Fruit fly (Drosophila melanogaster) whole organism, pupa: Measurements from ENCODE around the gene CG32459.
A peak's percentile ranks its signal among the peaks of the same experiment; 100 is the strongest.

Source experiments
- CG10348 ChIP-seq: fragments of 200-800 bp; sonication (Bioruptor generic); IDR thresholded peaks from 2 replicates; pipeline ENCODE4 v1.3.6; 2022; ENCODE audit warnings: missing biosample characterization, missing genetic modification characterization
- CG12605 ChIP-seq: fragments of 200-800 bp; sonication (Bioruptor generic); IDR thresholded peaks from 2 replicates; pipeline ENCODE4 v1.3.6; 2022; ENCODE audit warnings: missing biosample characterization, missing genetic modification characterization
- CG13204 ChIP-seq: fragments of 200-800 bp; sonication (Bioruptor generic); optimal IDR thresholded peaks from 2 replicates; lab custom pipeline; 2018; ENCODE audit warnings: missing biosample characterization, mild to moderate bottlenecking, missing genetic modification characterization, moderate library complexity
- CG14655 ChIP-seq: fragments of 200-800 bp; sonication (Bioruptor generic); optimal IDR thresholded peaks from 3 replicates; lab custom pipeline; 2017; ENCODE audit warnings: mild to moderate bottlenecking, missing biosample characterization, missing genetic modification reagents, missing genetic modification characterization
- CG15710 ChIP-seq: fragments of 200-800 bp; sonication (Bioruptor generic); optimal IDR thresholded peaks from 2 replicates; lab custom pipeline; 2018; ENCODE audit warnings: missing biosample characterization, mild to moderate bottlenecking, missing genetic modification characterization, moderate library complexity
- CG17806 ChIP-seq: fragments of 200-800 bp; sonication (Bioruptor generic); optimal IDR thresholded peaks from 2 replicates; lab custom pipeline; 2018; ENCODE audit warnings: missing biosample characterization, mild to moderate bottlenecking, missing genetic modification characterization, moderate library complexity
- CG32121 ChIP-seq: fragments of 200-800 bp; sonication (Bioruptor generic); IDR thresholded peaks from 2 replicates; pipeline ENCODE4 v1.3.6; 2022; ENCODE audit warnings: missing biosample characterization, missing genetic modification characterization
- CG34367 ChIP-seq: fragments of 200-800 bp; sonication (Bioruptor generic); optimal IDR thresholded peaks from 2 replicates; lab custom pipeline; 2018; ENCODE audit warnings: missing biosample characterization, mild to moderate bottlenecking, missing genetic modification characterization
- CG4496 ChIP-seq: fragments of 200-800 bp; sonication (Bioruptor generic); IDR thresholded peaks from 3 replicates; pipeline ENCODE4 v1.3.6; 2022; ENCODE audit warnings: missing biosample characterization, missing genetic modification characterization
- CG8159 ChIP-seq: fragments of 200-800 bp; sonication (Bioruptor generic); optimal IDR thresholded peaks from 3 replicates; lab custom pipeline; 2018; ENCODE audit warnings: missing biosample characterization, mild to moderate bottlenecking, missing genetic modification characterization, moderate library complexity
- CG8301 ChIP-seq: fragments of 200-800 bp; sonication (Bioruptor generic); optimal IDR thresholded peaks from 2 replicates; lab custom pipeline; 2018; ENCODE audit warnings: missing biosample characterization, mild to moderate bottlenecking, missing genetic modification characterization
- CG9948 ChIP-seq: fragments of 200-800 bp; sonication (Bioruptor generic); optimal IDR thresholded peaks from 2 replicates; lab custom pipeline; 2018; ENCODE audit warnings: missing biosample characterization, mild to moderate bottlenecking, missing genetic modification characterization, moderate library complexity
- D1 ChIP-seq: fragments of 200-800 bp; sonication (Bioruptor generic); optimal IDR thresholded peaks from 2 replicates; lab custom pipeline; 2018; ENCODE audit warnings: missing biosample characterization, mild to moderate bottlenecking, missing genetic modification characterization, moderate library complexity
- EcR ChIP-seq: fragments of 200-800 bp; sonication (Bioruptor generic); optimal IDR thresholded peaks from 3 replicates; lab custom pipeline; 2019; ENCODE audit warnings: missing biosample characterization, missing genetic modification characterization, mild to moderate bottlenecking, moderate library complexity, missing genetic modification reagents
- Ets98B ChIP-seq: fragments of 200-800 bp; sonication (Bioruptor generic); IDR thresholded peaks from 2 replicates; pipeline ENCODE4 v1.3.6; 2022; ENCODE audit warnings: missing biosample characterization, missing genetic modification characterization
- Pif1A ChIP-seq: fragments of 200-800 bp; sonication (Bioruptor generic); optimal IDR thresholded peaks from 3 replicates; lab custom pipeline; 2016; ENCODE audit warnings: missing biosample characterization, missing genetic modification characterization
- Pif1B ChIP-seq: fragments of 200-800 bp; sonication (Bioruptor generic); optimal IDR thresholded peaks from 3 replicates; lab custom pipeline; 2016; ENCODE audit warnings: missing biosample characterization, missing genetic modification characterization
- Snoo ChIP-seq: fragments of 200-800 bp; sonication (Bioruptor generic); optimal IDR thresholded peaks from 3 replicates; lab custom pipeline; 2017; ENCODE audit warnings: missing biosample characterization, mild to moderate bottlenecking, missing genetic modification characterization, inconsistent platforms
- fd96Ca ChIP-seq: fragments of 200-800 bp; sonication (Bioruptor generic); IDR thresholded peaks from 3 replicates; pipeline ENCODE4 v1.3.6; 2022; ENCODE audit warnings: missing biosample characterization, missing genetic modification characterization
- gl ChIP-seq: fragments of 200-800 bp; sonication (Bioruptor generic); optimal IDR thresholded peaks from 2 replicates; lab custom pipeline; 2018; ENCODE audit warnings: missing biosample characterization, mild to moderate bottlenecking, missing genetic modification characterization
- rn ChIP-seq: fragments of 200-800 bp; sonication (Bioruptor generic); IDR thresholded peaks from 2 replicates; pipeline ENCODE4 v1.3.6; 2022; ENCODE audit warnings: missing biosample characterization, missing genetic modification characterization

Gene CG32459

DNA sequence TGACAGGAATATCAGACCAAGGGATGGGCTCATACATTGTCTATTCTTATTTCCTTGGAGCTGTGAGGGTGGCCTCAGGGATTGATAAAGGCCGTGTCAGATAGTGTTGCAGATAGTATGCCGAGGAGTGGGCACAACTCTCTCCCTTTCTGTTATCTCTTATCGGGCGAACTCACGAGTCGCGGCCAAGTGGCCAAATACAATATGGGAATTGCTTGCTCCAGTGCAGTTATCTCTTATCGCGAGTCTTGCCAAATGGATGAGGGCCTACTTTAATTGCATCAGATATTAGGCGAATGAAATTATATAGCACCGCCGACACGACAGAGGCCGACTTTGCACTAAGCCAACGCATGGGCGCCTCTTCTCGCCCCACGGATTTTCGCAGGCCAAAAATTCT, 31.1 kb upstream of the CG32459 start:
- no peak for TF ChIP-seq CG12605 (GFP tag; lab: Robert Waterston, UW)
- peak; percentile 47 for TF ChIP-seq EcR (GFP tag; lab: Kevin White, UChicago)

DNA sequence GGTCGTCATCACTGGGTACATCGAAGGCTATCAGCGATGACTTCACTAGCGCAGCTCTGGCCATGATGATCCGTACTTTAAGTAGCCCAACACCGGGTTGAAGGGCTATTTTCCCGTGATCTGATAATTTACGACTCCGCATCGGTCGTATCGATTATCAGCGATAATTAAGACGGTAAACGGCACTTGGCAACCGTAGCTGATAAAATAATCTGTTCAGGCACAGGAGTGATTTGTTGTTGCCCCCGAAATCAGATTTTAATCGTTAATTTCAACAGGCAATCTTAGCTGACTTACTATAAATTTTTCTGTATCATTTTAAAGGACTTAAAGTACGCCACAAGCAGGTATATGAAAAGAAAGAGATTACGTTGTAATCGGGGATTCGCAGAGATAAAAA, 30.0 kb upstream of the CG32459 start:
- no peak for TF ChIP-seq CG8159
- no peak for TF ChIP-seq CG32121
- TF ChIP-seq Pif1B: no peak
- TF ChIP-seq CG17806 (tag; lab: Kevin White, UChicago): no peak
- no peak for TF ChIP-seq D1 (tag; lab: Kevin White, UChicago)
- no peak for TF ChIP-seq gl
- TF ChIP-seq Snoo (tag; lab: Kevin White, UChicago): no peak
- TF ChIP-seq Ets98B (GFP tag; lab: Robert Waterston, UW): no peak
- TF ChIP-seq CG12605 (GFP tag; lab: Robert Waterston, UW): no peak
- no peak for TF ChIP-seq CG14655 (GFP tag; lab: Kevin White, UChicago)
- no peak for TF ChIP-seq EcR (GFP tag; lab: Kevin White, UChicago)
- no peak for TF ChIP-seq CG15710 (tag; lab: Kevin White, UChicago)
- no peak for TF ChIP-seq CG8301 (tag; lab: Kevin White, UChicago)
- no peak for TF ChIP-seq Pif1A (GFP tag; lab: Kevin White, UChicago)
- TF ChIP-seq CG4496 (GFP tag; lab: Robert Waterston, UW): no peak
- TF ChIP-seq CG10348: no peak
- TF ChIP-seq CG13204: no peak
- TF ChIP-seq fd96Ca (GFP tag; lab: Robert Waterston, UW): no peak
- TF ChIP-seq CG9948: no peak

DNA sequence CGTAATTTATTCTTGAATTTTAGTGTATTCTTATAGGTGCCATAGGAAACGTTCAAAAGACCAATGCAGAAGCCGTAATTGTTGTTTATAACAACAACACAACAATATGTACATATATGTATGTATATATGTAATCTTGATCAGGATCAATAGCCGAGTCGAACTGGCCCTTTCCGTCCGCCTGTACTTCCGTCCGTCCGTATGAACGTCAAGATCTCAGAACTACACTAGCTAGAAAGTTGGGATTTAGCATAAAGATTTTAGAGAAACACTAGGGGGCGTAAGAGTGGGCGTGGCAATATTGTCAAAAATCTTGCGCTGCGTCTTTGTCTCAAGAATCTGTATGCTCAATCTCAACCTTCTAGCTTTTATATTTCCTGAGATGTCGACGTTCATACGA, 28.6 kb upstream of the CG32459 start:
- TF ChIP-seq EcR (GFP tag; lab: Kevin White, UChicago) (no peak), Snoo (tag; lab: Kevin White, UChicago) (no peak), CG8301 (tag; lab: Kevin White, UChicago) (no peak), gl (no peak), CG32121 (no peak), CG15710 (tag; lab: Kevin White, UChicago) (no peak), CG12605 (GFP tag; lab: Robert Waterston, UW) (no peak), Pif1B (no peak), CG17806 (tag; lab: Kevin White, UChicago) (no peak), CG9948 (no peak), CG34367 (tag; lab: Kevin White, UChicago) (no peak), CG10348 (no peak), CG8159 (no peak), CG14655 (GFP tag; lab: Kevin White, UChicago) (no peak), CG13204 (no peak), Pif1A (GFP tag; lab: Kevin White, UChicago) (no peak), fd96Ca (GFP tag; lab: Robert Waterston, UW) (no peak), Ets98B (GFP tag; lab: Robert Waterston, UW) (no peak), D1 (tag; lab: Kevin White, UChicago) (no peak)

DNA sequence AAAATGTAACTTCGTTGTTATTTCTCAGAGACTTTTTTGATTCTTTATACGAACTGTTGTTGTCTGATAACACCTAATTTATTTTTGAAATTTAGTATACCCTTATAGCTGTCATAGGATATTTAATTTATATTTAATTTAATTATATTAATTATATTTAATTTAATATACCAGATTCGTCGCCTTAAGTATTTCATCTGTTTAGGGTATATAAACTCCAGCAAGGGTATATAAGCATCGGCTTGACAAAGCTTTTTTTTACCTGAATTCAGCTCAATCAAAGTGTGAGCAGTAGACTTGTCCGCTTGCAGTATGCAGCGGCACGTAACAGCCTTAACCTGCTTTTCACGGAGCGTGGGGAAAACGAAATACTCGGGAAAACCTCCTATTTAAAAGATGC, 27.8 kb upstream of the CG32459 start:
- TF ChIP-seq Snoo (tag; lab: Kevin White, UChicago): no peak
- TF ChIP-seq CG4496 (GFP tag; lab: Robert Waterston, UW): 0 out of 3 replicates have a peak, but pooled peaks have one; percentile 6

DNA sequence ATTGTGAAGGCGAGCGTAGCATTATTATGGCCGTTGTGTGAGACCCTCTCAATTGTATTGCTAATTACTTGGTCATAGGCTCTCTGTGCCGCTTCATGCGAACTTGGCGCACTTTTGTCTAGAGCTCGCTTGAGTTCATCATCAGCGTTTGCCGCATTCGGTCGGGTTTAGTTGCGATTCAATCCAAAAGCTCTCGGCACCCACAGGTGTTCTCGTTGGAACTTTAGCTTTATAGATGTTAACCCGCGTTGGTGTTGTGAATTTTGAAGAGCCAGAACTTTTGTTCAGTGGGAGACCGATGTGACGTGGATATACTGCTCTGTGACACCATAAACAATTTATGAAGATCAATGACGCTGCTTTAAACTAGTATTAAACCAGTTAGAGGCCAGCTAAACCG, 25.1 kb upstream of the CG32459 start, which contains the start of gene slif:
slif (plus strand) TSS at position 132 of the 400 bp plus-strand sequence.
- TF ChIP-seq CG15710 (tag; lab: Kevin White, UChicago) (no peak), D1 (tag; lab: Kevin White, UChicago) (no peak), Pif1B (no peak), gl (no peak), CG9948 (no peak), CG13204 (no peak), CG34367 (tag; lab: Kevin White, UChicago) (no peak), CG8159 (no peak), Snoo (tag; lab: Kevin White, UChicago) (no peak), CG4496 (GFP tag; lab: Robert Waterston, UW) (no peak), fd96Ca (GFP tag; lab: Robert Waterston, UW) (no peak), EcR (GFP tag; lab: Kevin White, UChicago) (no peak)

DNA sequence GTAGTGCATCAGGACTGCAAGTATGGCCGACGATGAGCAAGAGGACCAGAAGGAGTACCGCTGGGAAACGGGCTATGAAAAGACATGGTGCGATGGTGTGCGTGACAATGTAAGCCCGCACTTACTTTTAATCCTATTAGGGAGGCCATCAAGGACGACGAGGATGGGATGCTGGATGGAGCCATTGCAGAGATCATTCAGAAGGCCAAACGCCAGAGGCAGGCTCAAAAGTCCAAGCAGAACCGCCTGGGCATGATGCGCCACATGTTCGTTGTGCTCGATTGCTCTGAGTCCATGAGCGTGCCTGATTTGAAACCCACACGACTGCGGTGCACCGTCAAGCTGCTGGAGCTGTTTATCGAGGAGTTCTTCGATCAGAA, 23.5 kb upstream of the CG32459 start:
- TF ChIP-seq rn (GFP tag; lab: Robert Waterston, UW) (no peak), CG13204 (no peak), CG8159 (no peak), D1 (tag; lab: Kevin White, UChicago) (no peak), CG32121 (no peak)

DNA sequence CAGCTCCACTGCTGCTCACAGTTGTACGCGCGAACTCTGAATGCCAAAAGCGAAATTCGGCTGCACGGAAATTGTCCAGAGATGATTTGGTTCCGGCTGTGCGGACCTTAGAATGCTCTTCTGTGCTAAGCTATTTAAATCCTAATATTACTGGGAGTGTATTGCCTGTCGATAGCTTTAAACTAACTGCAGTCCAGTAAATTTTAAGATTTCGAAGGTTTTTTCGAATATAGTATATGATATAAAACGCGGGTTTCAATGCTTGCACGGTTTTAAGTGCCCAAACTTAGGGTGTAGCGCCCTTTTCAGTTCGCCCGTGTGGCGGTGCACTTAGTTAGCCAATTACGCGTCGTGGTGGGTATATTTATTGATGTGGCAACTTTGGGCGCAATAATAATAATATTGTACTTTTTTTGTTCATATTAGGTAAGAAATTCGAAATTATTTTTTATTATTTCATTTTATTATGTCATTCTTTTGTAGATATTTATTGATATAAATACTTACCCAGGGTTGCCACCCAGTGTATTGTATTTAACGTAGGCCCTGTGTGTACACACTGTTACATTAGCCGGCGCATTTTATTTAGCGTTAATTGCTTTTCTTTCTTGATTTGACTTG, 23.0 kb upstream of the CG32459 start, which contains the start of the genes Chro and Ssl1:
Chro (minus strand) TSS at position 262 of the 621 bp plus-strand sequence.
Ssl1 (plus strand) TSS at position 367 of the 621 bp plus-strand sequence.
- TF ChIP-seq CG4496 (GFP tag; lab: Robert Waterston, UW): peak; percentile 100
- peak; percentile 100 for TF ChIP-seq CG8301 (tag; lab: Kevin White, UChicago)
- peak; percentile 100 for TF ChIP-seq CG9948
- TF ChIP-seq CG10348: peak; percentile 99
- peak; percentile 99 for TF ChIP-seq rn (GFP tag; lab: Robert Waterston, UW)
- TF ChIP-seq Ets98B (GFP tag; lab: Robert Waterston, UW): peak; percentile 100
- TF ChIP-seq Snoo (tag; lab: Kevin White, UChicago): peak; percentile 100
- TF ChIP-seq fd96Ca (GFP tag; lab: Robert Waterston, UW): peak; percentile 100
- TF ChIP-seq Pif1A (GFP tag; lab: Kevin White, UChicago): peak; percentile 100
- TF ChIP-seq CG34367 (tag; lab: Kevin White, UChicago): peak; percentile 100
- TF ChIP-seq CG13204: peak; percentile 98
- TF ChIP-seq CG15710 (tag; lab: Kevin White, UChicago): peak; percentile 100
- TF ChIP-seq CG8159: peak; percentile 100
- peak; percentile 100 for TF ChIP-seq CG32121
- peak; percentile 100 for TF ChIP-seq Pif1B
- TF ChIP-seq gl: peak; percentile 99
- TF ChIP-seq EcR (GFP tag; lab: Kevin White, UChicago): peak; percentile 86
- TF ChIP-seq CG14655 (GFP tag; lab: Kevin White, UChicago): peak; percentile 100
- no peak for TF ChIP-seq D1 (tag; lab: Kevin White, UChicago)
- peak; percentile 100 for TF ChIP-seq CG17806 (tag; lab: Kevin White, UChicago)
- TF ChIP-seq CG12605 (GFP tag; lab: Robert Waterston, UW): peak; percentile 99
- TF ChIP-seq, all 21 proteins: peak for 20
